Worm (Caenorhabditis elegans) whole organism, L1 larva: ENCODE measurements around the gene T16G12.6.
"Not testable (repeated sequence)": the region's sequence is repeated elsewhere in the genome, so short reads cannot be mapped to it uniquely, and the experiment has no call there.

ENCODE experiments used
- C04F5.9 ChIP-seq: sonication (generic microtip); optimal IDR thresholded peaks from 2 replicates; lab custom pipeline; 2016; ENCODE audit warnings: missing genetic modification characterization, missing compliant biosample characterization
- C16A3.4 ChIP-seq: fragments of 150-350 bp; optimal IDR thresholded peaks from 2 replicates; lab custom pipeline; 2014; ENCODE audit warnings: missing biosample characterization, missing genetic modification characterization
- aha-1 ChIP-seq: fragments of 150-350 bp; optimal IDR thresholded peaks from 2 replicates; lab custom pipeline; 2014; ENCODE audit warnings: missing biosample characterization, missing genetic modification characterization
- ceh-90 ChIP-seq: sonication (generic microtip); optimal IDR thresholded peaks from 2 replicates; lab custom pipeline; 2016; ENCODE audit warnings: missing genetic modification characterization, missing compliant biosample characterization
- efl-1 ChIP-seq, 4 experiments: fragments of 150-350 bp; optimal IDR thresholded peaks in 3 of 4; peaks in 1 of 4; 1 replicate in 1 of 4; 2 replicates in 3 of 4; lab custom pipeline; 2014; ENCODE audit warnings: missing biosample characterization in 2 of 4, missing genetic modification characterization in 2 of 4, missing genetic modification reagents in 2 of 4
- elt-2 ChIP-seq: sonication (generic microtip); optimal IDR thresholded peaks from 2 replicates; lab custom pipeline; 2016; ENCODE audit warnings: missing genetic modification characterization, mild to moderate bottlenecking, inconsistent platforms, missing compliant biosample characterization, missing genetic modification reagents
- ets-5 ChIP-seq: fragments of 200-800 bp; sonication (Bioruptor generic); IDR thresholded peaks from 2 replicates; pipeline ENCODE4 v1.3.6; 2022; ENCODE audit warnings: missing genetic modification characterization, missing compliant biosample characterization
- fkh-10 ChIP-seq: sonication (generic microtip); optimal IDR thresholded peaks from 2 replicates; lab custom pipeline; 2017; ENCODE audit warnings: missing biosample characterization, missing genetic modification reagents, missing genetic modification characterization
- fkh-4 ChIP-seq: sonication (generic microtip); optimal IDR thresholded peaks from 2 replicates; lab custom pipeline; 2016; ENCODE audit warnings: missing compliant biosample characterization, missing genetic modification characterization, borderline replicate concordance
- fkh-8 ChIP-seq: sonication (generic microtip); optimal IDR thresholded peaks from 2 replicates; lab custom pipeline; 2016; ENCODE audit warnings: mild to moderate bottlenecking, missing genetic modification characterization, missing compliant biosample characterization
- grh-1 ChIP-seq: fragments of 200-800 bp; sonication (Bioruptor generic); IDR thresholded peaks from 2 replicates; pipeline ENCODE4 v1.3.6; 2022; ENCODE audit warnings: missing genetic modification reagents, missing genetic modification characterization, missing compliant biosample characterization
- hlh-4 ChIP-seq: sonication (generic microtip); optimal IDR thresholded peaks from 2 replicates; lab custom pipeline; 2016; ENCODE audit warnings: mild to moderate bottlenecking, missing genetic modification characterization, missing compliant biosample characterization
- isw-1 ChIP-seq: fragments of 200-800 bp; sonication (Bioruptor generic); IDR thresholded peaks from 2 replicates; pipeline ENCODE4 v1.3.6; 2022; ENCODE audit warnings: missing genetic modification characterization, missing compliant biosample characterization
- lin-13 ChIP-seq: fragments of 150-350 bp; optimal IDR thresholded peaks from 2 replicates; lab custom pipeline; 2014; ENCODE audit warnings: missing biosample characterization, missing genetic modification reagents, missing genetic modification characterization
- lin-15B ChIP-seq: fragments of 150-350 bp; sonication (generic microtip); optimal IDR thresholded peaks from 3 replicates; lab custom pipeline; 2014; ENCODE audit warnings: missing biosample characterization, missing genetic modification characterization
- lin-35 ChIP-seq, 2 experiments: fragments of 150-350 bp; optimal IDR thresholded peaks; 2 replicates each; lab custom pipeline; 2014; ENCODE audit warnings: missing biosample characterization in 2 of 2, missing genetic modification characterization in 2 of 2, missing genetic modification reagents in 2 of 2
- lir-3 ChIP-seq: sonication (generic microtip); optimal IDR thresholded peaks from 2 replicates; lab custom pipeline; 2016; ENCODE audit warnings: mild to moderate bottlenecking, missing genetic modification characterization, moderate library complexity, missing compliant biosample characterization; ENCODE audit not compliant: poor library complexity
- mdl-1 ChIP-seq, 2 experiments: fragments of 150-350 bp; optimal IDR thresholded peaks; 2 replicates each; lab custom pipeline; 2014 to 2017; ENCODE audit warnings: missing biosample characterization in 2 of 2, missing genetic modification characterization in 2 of 2, inconsistent platforms in 1 of 2
- nhr-12 ChIP-seq: sonication (generic microtip); optimal IDR thresholded peaks from 2 replicates; lab custom pipeline; 2017; ENCODE audit warnings: missing biosample characterization, missing genetic modification characterization
- nhr-19 ChIP-seq: fragments of 200-800 bp; sonication (Bioruptor generic); conservative IDR thresholded peaks from 2 replicates; pipeline ENCODE4 v1.3.6; 2022; ENCODE audit warnings: missing genetic modification characterization, missing compliant biosample characterization
- nhr-20 ChIP-seq: sonication (generic microtip); optimal IDR thresholded peaks from 2 replicates; lab custom pipeline; 2016; ENCODE audit warnings: mild to moderate bottlenecking, missing genetic modification characterization, missing compliant biosample characterization
- nhr-71 ChIP-seq: sonication (generic microtip); optimal IDR thresholded peaks from 2 replicates; lab custom pipeline; 2016; ENCODE audit warnings: mild to moderate bottlenecking, missing genetic modification characterization, moderate library complexity, missing compliant biosample characterization
- nhr-77 ChIP-seq: fragments of 150-350 bp; optimal IDR thresholded peaks from 2 replicates; lab custom pipeline; 2014; ENCODE audit warnings: missing biosample characterization, missing genetic modification characterization
- nhr-84 ChIP-seq: sonication (generic microtip); optimal IDR thresholded peaks from 2 replicates; lab custom pipeline; 2017; ENCODE audit warnings: missing biosample characterization, missing genetic modification characterization
- pag-3 ChIP-seq: sonication (generic microtip); optimal IDR thresholded peaks from 2 replicates; lab custom pipeline; 2017; ENCODE audit warnings: missing genetic modification characterization, mild to moderate bottlenecking, missing compliant biosample characterization, antibody characterized with exemption, borderline replicate concordance; ENCODE audit not compliant: insufficient read depth
- pax-3 ChIP-seq: fragments of 200-800 bp; sonication (Bioruptor generic); optimal IDR thresholded peaks from 2 replicates; lab custom pipeline; 2018; ENCODE audit warnings: mild to moderate bottlenecking, missing genetic modification characterization, moderate library complexity, missing compliant biosample characterization
- pqm-1 ChIP-seq: sonication (generic microtip); optimal IDR thresholded peaks from 3 replicates; lab custom pipeline; 2017; ENCODE audit warnings: missing biosample characterization, missing genetic modification characterization
- snu-23 ChIP-seq: sonication (generic microtip); optimal IDR thresholded peaks from 2 replicates; lab custom pipeline; 2016; ENCODE audit warnings: missing genetic modification characterization, missing compliant biosample characterization
- swsn-7 ChIP-seq: sonication (generic microtip); optimal IDR thresholded peaks from 2 replicates; lab custom pipeline; 2016; ENCODE audit warnings: missing genetic modification characterization, missing compliant biosample characterization
- tbx-2 ChIP-seq: sonication (generic microtip); optimal IDR thresholded peaks from 2 replicates; lab custom pipeline; 2016; ENCODE audit warnings: missing genetic modification characterization, missing compliant biosample characterization
- unc-86 ChIP-seq: sonication (generic microtip); optimal IDR thresholded peaks from 2 replicates; lab custom pipeline; 2016; ENCODE audit warnings: missing genetic modification characterization, missing compliant biosample characterization

Gene T16G12.6

ce11 chrIII:10037150-10037549, 32.2 kb upstream of the T16G12.6 start, which contains the start of gene M04D8.7:
M04D8.7 (plus strand) TSS chrIII:10037450.
- no peak for TF ChIP-seq pag-3 (tag; lab: Kevin White, UChicago)
- peak; percentile 41 for TF ChIP-seq fkh-8 (tag; lab: Kevin White, UChicago)
- TF ChIP-seq nhr-71: peak; percentile 12
- TF ChIP-seq snu-23 (GFP tag; lab: Kevin White, UChicago): no peak
- TF ChIP-seq tbx-2: no peak

- no peak for TF ChIP-seq lin-13 (GFP tag; lab: Kevin White, UChicago)
- TF ChIP-seq unc-86: no peak
- no peak for TF ChIP-seq hlh-4 (tag; lab: Kevin White, UChicago)
- TF ChIP-seq pax-3: no peak
- TF ChIP-seq fkh-4 (tag; lab: Kevin White, UChicago): no peak
- TF ChIP-seq ceh-90 (tag; lab: Kevin White, UChicago): no peak
- TF ChIP-seq lin-35 (GFP tag; optimal IDR thresholded peaks at IDR 0.05; lab: Kevin White, UChicago): no peak
- TF ChIP-seq tbx-2: no peak
- no peak for TF ChIP-seq ets-5 (GFP tag; lab: Robert Waterston, UW)
- no peak for TF ChIP-seq nhr-77 (tag; lab: Kevin White, UChicago)
- no peak for TF ChIP-seq isw-1
- no peak for TF ChIP-seq pqm-1 (tag; lab: Kevin White, UChicago)
- no peak for TF ChIP-seq aha-1 (tag; lab: Kevin White, UChicago)
- no peak for TF ChIP-seq pag-3 (tag; lab: Kevin White, UChicago)
- no peak for TF ChIP-seq C04F5.9 (tag; lab: Kevin White, UChicago)
- no peak for TF ChIP-seq nhr-71
- no peak for TF ChIP-seq nhr-12 (tag; lab: Kevin White, UChicago)
- TF ChIP-seq nhr-84 (tag; lab: Kevin White, UChicago): no peak
- TF ChIP-seq, all 84 proteins: peak for 0
These were observed 29.4 kb upstream of the T16G12.6 start, which contains the start of gene T16G12.7 for ce11 chrIII:10040013-10040412. T16G12.7 (minus strand) TSS chrIII:10040113.

ce11 chrIII:10049682-10050081, 19.7 kb upstream of the T16G12.6 start, which contains the start of gene T16G12.1:
T16G12.1 (minus strand) TSS chrIII:10049857.
- TF ChIP-seq aha-1 (tag; lab: Kevin White, UChicago) (no peak), elt-2 (tag; lab: Kevin White, UChicago) (peak; percentile 61), nhr-20 (tag; lab: Kevin White, UChicago) (no peak), fkh-10 (GFP tag; lab: Kevin White, UChicago) (no peak)

- TF ChIP-seq mdl-1 (tag; optimal IDR thresholded peaks at IDR 0.05; lab: Kevin White, UChicago); isw-1; lir-3 (tag; lab: Kevin White, UChicago): not testable (repeated sequence)
These were observed 19.1 kb upstream of the T16G12.6 start, which contains the start of gene T16G12.3 for ce11 chrIII:10050321-10050720. T16G12.3 (plus strand) TSS chrIII:10050621.

ce11 chrIII:10053312-10053711, 16.1 kb upstream of the T16G12.6 start, which contains the start of gene T16G12.12:
T16G12.12 (plus strand) TSS chrIII:10053612.
- not testable (repeated sequence) for TF ChIP-seq lir-3 (tag; lab: Kevin White, UChicago); C16A3.4; pax-3

- no peak for TF ChIP-seq lin-15B (tag; lab: Kevin White, UChicago)
- no peak for TF ChIP-seq ets-5 (GFP tag; lab: Robert Waterston, UW)
- TF ChIP-seq swsn-7: no peak
- no peak for TF ChIP-seq hlh-4 (tag; lab: Kevin White, UChicago)
- no peak for TF ChIP-seq grh-1 (GFP tag; lab: Robert Waterston, UW)
- TF ChIP-seq efl-1 (optimal IDR thresholded peaks at IDR 0.05; lab: Kevin White, UChicago): no peak
- TF ChIP-seq efl-1 (GFP tag; optimal IDR thresholded peaks at IDR 0.05 in 1 of 2; lab: Kevin White, UChicago): no peak
- TF ChIP-seq nhr-19 (GFP tag; lab: Robert Waterston, UW): no peak
These were observed 13.3 kb upstream of the T16G12.6 start, which contains the start of gene T16G12.10 for ce11 chrIII:10056033-10056432. T16G12.10 (minus strand) TSS chrIII:10056133.
